Fruit fly (Drosophila melanogaster) whole organism, embryonic: ENCODE measurements around the gene qless.

ENCODE experiments used
- Atf-2 ChIP-seq: fragments of 200-800 bp; sonication (Bioruptor generic); optimal IDR thresholded peaks from 2 replicates; lab custom pipeline; 2016; ENCODE audit warnings: missing biosample characterization, missing genetic modification characterization
- BEAF-32 ChIP-seq: fragments of 200-800 bp; sonication (Bioruptor generic); optimal IDR thresholded peaks from 3 replicates; lab custom pipeline; 2017; ENCODE audit warnings: missing biosample characterization, missing genetic modification characterization, mild to moderate bottlenecking, moderate library complexity, missing genetic modification reagents
- Blimp-1 ChIP-seq: fragments of 200-800 bp; sonication (Bioruptor generic); optimal IDR thresholded peaks from 3 replicates; lab custom pipeline; 2018; ENCODE audit warnings: missing biosample characterization, missing genetic modification characterization, mild to moderate bottlenecking, moderate library complexity, missing genetic modification reagents
- CG10654 ChIP-seq: fragments of 200-800 bp; sonication (Bioruptor generic); optimal IDR thresholded peaks from 2 replicates; lab custom pipeline; 2016; ENCODE audit warnings: missing biosample characterization, missing genetic modification characterization
- CG11247 ChIP-seq: fragments of 200-800 bp; sonication (Bioruptor generic); IDR thresholded peaks from 2 replicates; pipeline ENCODE4 v1.3.6; 2022; ENCODE audit warnings: missing biosample characterization, missing genetic modification characterization
- CG16815 ChIP-seq: fragments of 200-800 bp; sonication (Bioruptor generic); optimal IDR thresholded peaks from 3 replicates; lab custom pipeline; 2017; ENCODE audit warnings: missing biosample characterization, mild to moderate bottlenecking, missing genetic modification characterization
- CG17361 ChIP-seq: fragments of 200-800 bp; sonication (Bioruptor generic); IDR thresholded peaks from 3 replicates; pipeline ENCODE4 v1.3.6; 2022; ENCODE audit warnings: missing biosample characterization, missing genetic modification characterization
- CG2129 ChIP-seq: fragments of 200-800 bp; sonication (Bioruptor generic); IDR thresholded peaks from 2 replicates; pipeline ENCODE4 v1.3.6; 2022; ENCODE audit warnings: missing biosample characterization, missing genetic modification characterization; ENCODE audit not compliant: partially characterized antibody
- CG3838 ChIP-seq: fragments of 200-800 bp; sonication (Bioruptor generic); optimal IDR thresholded peaks from 3 replicates; lab custom pipeline; 2016; ENCODE audit warnings: missing biosample characterization, missing genetic modification characterization
- CG4282 ChIP-seq: fragments of 200-800 bp; sonication (Bioruptor generic); optimal IDR thresholded peaks from 2 replicates; lab custom pipeline; 2016; ENCODE audit warnings: missing biosample characterization, missing genetic modification characterization
- CG43689 ChIP-seq: fragments of 200-800 bp; sonication (Bioruptor generic); IDR thresholded peaks from 2 replicates; pipeline ENCODE4 v1.3.6; 2022; ENCODE audit warnings: missing biosample characterization, missing genetic modification characterization
- CG4730 ChIP-seq: fragments of 200-800 bp; sonication (Bioruptor generic); IDR thresholded peaks from 2 replicates; pipeline ENCODE4 v1.3.6; 2022; ENCODE audit warnings: missing biosample characterization, missing genetic modification characterization
- Chrac-16 ChIP-seq: fragments of 200-800 bp; sonication (Bioruptor generic); optimal IDR thresholded peaks from 3 replicates; lab custom pipeline; 2016; ENCODE audit warnings: missing biosample characterization, missing genetic modification characterization
- CkIIα-i1 ChIP-seq: fragments of 200-800 bp; sonication (Bioruptor generic); IDR thresholded peaks from 2 replicates; pipeline ENCODE4 v1.3.6; 2022; ENCODE audit warnings: missing biosample characterization, missing genetic modification characterization
- Dll ChIP-seq: fragments of 200-800 bp; sonication (Bioruptor generic); IDR thresholded peaks from 4 replicates; pipeline ENCODE4 v1.3.6; 2022; ENCODE audit warnings: missing biosample characterization, missing genetic modification characterization; ENCODE audit not compliant: partially characterized antibody
- Doc3 ChIP-seq: fragments of 200-800 bp; sonication (Bioruptor generic); IDR thresholded peaks from 3 replicates; pipeline ENCODE4 v1.3.6; 2022; ENCODE audit warnings: missing biosample characterization, missing genetic modification characterization; ENCODE audit not compliant: partially characterized antibody
- Eip74EF ChIP-seq, 2 experiments: fragments of 200-800 bp in 1 of 2; fragments of >200 bp in 1 of 2; sonication (Bioruptor generic) in 1 of 2; optimal IDR thresholded peaks; 2 replicates each; lab custom pipeline; 2017 to 2019; ENCODE audit warnings: missing biosample characterization in 2 of 2, missing genetic modification characterization in 2 of 2, mild to moderate bottlenecking in 1 of 2, moderate library complexity in 1 of 2
- GATAe ChIP-seq: fragments of 200-800 bp; sonication (Bioruptor generic); conservative IDR thresholded peaks from 2 replicates; pipeline ENCODE4 v1.3.6; 2022; ENCODE audit warnings: missing biosample characterization, missing genetic modification characterization
- HLH54F ChIP-seq: fragments of 200-800 bp; sonication (Bioruptor generic); optimal IDR thresholded peaks from 3 replicates; lab custom pipeline; 2016; ENCODE audit warnings: missing biosample characterization, missing genetic modification characterization
- Mad ChIP-seq: fragments of 200-800 bp; sonication (Bioruptor generic); optimal IDR thresholded peaks from 2 replicates; lab custom pipeline; 2016; ENCODE audit warnings: missing biosample characterization, missing genetic modification characterization
- Med ChIP-seq: fragments of 200-800 bp; sonication (Bioruptor generic); peaks from one replicate; lab custom pipeline; 2016; ENCODE audit warnings: missing biosample characterization, missing genetic modification characterization, mild to moderate bottlenecking, inconsistent platforms, moderate library complexity
- Neu2 ChIP-seq: fragments of 200-800 bp; sonication (Bioruptor generic); optimal IDR thresholded peaks from 3 replicates; lab custom pipeline; 2016; ENCODE audit warnings: missing biosample characterization, missing genetic modification characterization, borderline replicate concordance
- Oli ChIP-seq: fragments of 200-800 bp; sonication (Bioruptor generic); optimal IDR thresholded peaks from 2 replicates; lab custom pipeline; 2018; ENCODE audit warnings: missing biosample characterization, mild to moderate bottlenecking, missing genetic modification characterization, moderate library complexity
- Opbp ChIP-seq: fragments of 200-800 bp; sonication (Bioruptor generic); IDR thresholded peaks from 3 replicates; pipeline ENCODE4 v1.3.6; 2022; ENCODE audit warnings: missing biosample characterization, missing genetic modification characterization; ENCODE audit not compliant: partially characterized antibody
- Pdp1 ChIP-seq, 2 experiments: fragments of 200-800 bp; sonication (Bioruptor generic); optimal IDR thresholded peaks; 3 replicates each; lab custom pipeline; 2016; ENCODE audit warnings: missing biosample characterization in 2 of 2, missing genetic modification characterization in 2 of 2, mild to moderate bottlenecking in 1 of 2, moderate library complexity in 1 of 2
- Scr ChIP-seq: fragments of 200-800 bp; sonication (Bioruptor generic); IDR thresholded peaks from 2 replicates; pipeline ENCODE4 v1.3.6; 2022; ENCODE audit warnings: missing biosample characterization, missing genetic modification characterization; ENCODE audit not compliant: partially characterized antibody
- al ChIP-seq: fragments of 200-800 bp; sonication (Bioruptor generic); IDR thresholded peaks from 2 replicates; pipeline ENCODE4 v1.3.6; 2022; ENCODE audit warnings: missing biosample characterization, missing genetic modification characterization
- ap ChIP-seq: fragments of 200-800 bp; sonication (Bioruptor generic); IDR thresholded peaks from 2 replicates; pipeline ENCODE4 v1.3.6; 2022; ENCODE audit warnings: missing biosample characterization, missing genetic modification characterization
- ase ChIP-seq: fragments of 200-800 bp; sonication (Bioruptor generic); IDR thresholded peaks from 3 replicates; pipeline ENCODE4 v1.3.6; 2022; ENCODE audit warnings: missing biosample characterization, missing genetic modification characterization
- bsh ChIP-seq, 2 experiments: fragments of 200-800 bp; sonication (Bioruptor generic); optimal IDR thresholded peaks; 2 replicates each; lab custom pipeline; 2017 to 2018; ENCODE audit warnings: mild to moderate bottlenecking in 2 of 2, missing biosample characterization in 2 of 2, missing genetic modification characterization in 2 of 2, moderate library complexity in 1 of 2
- cg ChIP-seq: fragments of 200-800 bp; sonication (Bioruptor generic); optimal IDR thresholded peaks from 3 replicates; lab custom pipeline; 2019; ENCODE audit warnings: missing biosample characterization, mild to moderate bottlenecking, missing genetic modification characterization, moderate library complexity
- dmrt11E ChIP-seq: fragments of 200-800 bp; sonication (Bioruptor generic); optimal IDR thresholded peaks from 3 replicates; lab custom pipeline; 2018; ENCODE audit warnings: missing biosample characterization, mild to moderate bottlenecking, missing genetic modification characterization, moderate library complexity
- gce ChIP-seq: fragments of 200-800 bp; sonication (Bioruptor generic); IDR thresholded peaks from 3 replicates; pipeline ENCODE4 v1.3.6; 2022; ENCODE audit warnings: missing biosample characterization, missing genetic modification characterization
- gem ChIP-seq: fragments of 200-800 bp; sonication (Bioruptor generic); optimal IDR thresholded peaks from 2 replicates; lab custom pipeline; 2019; ENCODE audit warnings: missing biosample characterization, mild to moderate bottlenecking, missing genetic modification characterization, moderate library complexity
- gsb ChIP-seq: fragments of 200-800 bp; sonication (Bioruptor generic); IDR thresholded peaks from 2 replicates; pipeline ENCODE4 v1.3.6; 2022; ENCODE audit warnings: missing biosample characterization, missing genetic modification characterization
- ham ChIP-seq: fragments of 200-800 bp; sonication (Bioruptor generic); IDR thresholded peaks from 2 replicates; pipeline ENCODE4 v1.3.6; 2022; ENCODE audit warnings: missing biosample characterization, missing genetic modification characterization
- hkb ChIP-seq, 2 experiments: fragments of 200-800 bp in 1 of 2; fragments of >200 bp in 1 of 2; sonication (Bioruptor generic) in 1 of 2; IDR thresholded peaks in 1 of 2; optimal IDR thresholded peaks in 1 of 2; 2 replicates each; pipeline versions ENCODE4 v1.3.6 to Lab custom; 2017 to 2022; ENCODE audit warnings: missing biosample characterization in 1 of 2, missing genetic modification characterization in 1 of 2
- lab ChIP-seq: fragments of 200-800 bp; sonication (Bioruptor generic); optimal IDR thresholded peaks from 3 replicates; lab custom pipeline; 2017; ENCODE audit warnings: missing biosample characterization, missing genetic modification characterization, mild to moderate bottlenecking, moderate library complexity, missing genetic modification reagents
- mld ChIP-seq: fragments of 200-800 bp; sonication (Bioruptor generic); IDR thresholded peaks from 3 replicates; pipeline ENCODE4 v1.3.6; 2022; ENCODE audit warnings: missing biosample characterization, missing genetic modification characterization; ENCODE audit not compliant: partially characterized antibody
- p53 ChIP-seq: fragments of 200-800 bp; sonication (Bioruptor generic); optimal IDR thresholded peaks from 2 replicates; lab custom pipeline; 2016; ENCODE audit warnings: missing biosample characterization, missing genetic modification characterization
- pfk ChIP-seq: fragments of 200-800 bp; sonication (Bioruptor generic); optimal IDR thresholded peaks from 2 replicates; lab custom pipeline; 2018; ENCODE audit warnings: missing biosample characterization, mild to moderate bottlenecking, missing genetic modification characterization, moderate library complexity
- ro ChIP-seq: fragments of 200-800 bp; sonication (Bioruptor generic); IDR thresholded peaks from 2 replicates; pipeline ENCODE4 v1.3.6; 2022; ENCODE audit warnings: missing biosample characterization, missing genetic modification characterization
- sr ChIP-seq: fragments of 200-800 bp; sonication (Bioruptor generic); IDR thresholded peaks from 3 replicates; pipeline ENCODE4 v1.3.6; 2022; ENCODE audit warnings: missing biosample characterization, missing genetic modification characterization
- ssp ChIP-seq: fragments of 200-800 bp; sonication (Bioruptor generic); IDR thresholded peaks from 2 replicates; pipeline ENCODE4 v1.3.6; 2022; ENCODE audit warnings: missing biosample characterization, missing genetic modification characterization
- sug ChIP-seq: fragments of 200-800 bp; optimal IDR thresholded peaks from 2 replicates; lab custom pipeline; 2019; ENCODE audit warnings: missing biosample characterization, mild to moderate bottlenecking, missing genetic modification characterization, moderate library complexity
- z ChIP-seq: fragments of 200-800 bp; sonication (Bioruptor generic); IDR thresholded peaks from 3 replicates; pipeline ENCODE4 v1.3.6; 2022; ENCODE audit warnings: missing biosample characterization, missing genetic modification characterization
- zen ChIP-seq: fragments of 200-800 bp; sonication (Bioruptor generic); optimal IDR thresholded peaks from 3 replicates; lab custom pipeline; 2018; ENCODE audit warnings: missing biosample characterization, mild to moderate bottlenecking, missing genetic modification characterization, moderate library complexity
- zf30C ChIP-seq: fragments of 200-800 bp; sonication (Bioruptor generic); optimal IDR thresholded peaks from 3 replicates; lab custom pipeline; 2018; ENCODE audit warnings: missing biosample characterization, mild to moderate bottlenecking, missing genetic modification characterization
- zfh1 ChIP-seq: fragments of 200-800 bp; sonication (Bioruptor generic); IDR thresholded peaks from 3 replicates; pipeline ENCODE4 v1.3.6; 2022; ENCODE audit warnings: missing biosample characterization, missing genetic modification characterization

Gene qless

DNA sequence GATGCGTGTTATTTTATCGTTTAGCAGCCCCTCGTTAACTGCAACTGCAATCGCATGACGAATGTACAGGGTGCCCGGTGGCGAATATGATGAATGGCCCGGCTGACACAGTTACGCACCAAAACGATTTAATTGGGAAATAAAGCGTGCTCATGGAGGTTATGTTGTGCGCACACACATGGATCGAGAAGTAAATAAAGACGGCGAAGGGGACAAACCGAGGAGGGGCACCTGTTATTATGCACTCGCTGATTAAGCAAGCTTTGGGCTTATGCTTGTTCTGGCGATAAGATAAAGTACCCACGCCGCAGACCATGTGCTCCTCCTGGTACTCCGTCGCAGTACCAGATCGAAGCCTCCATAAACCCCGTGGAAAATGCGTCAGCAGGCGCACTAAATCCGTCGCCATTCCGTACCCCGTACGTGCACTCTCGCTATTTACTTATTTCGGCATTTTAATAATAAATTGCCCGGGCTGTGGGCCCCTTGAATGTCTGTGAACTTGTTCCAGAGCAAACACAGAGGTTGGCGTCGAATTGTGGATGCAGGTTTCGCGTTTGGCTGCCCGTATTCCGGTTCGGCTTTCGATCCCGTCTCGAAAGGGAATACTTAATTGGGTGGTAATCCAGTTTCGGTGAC, 27.2 kb downstream of the qless start (continued):
- TF ChIP-seq BEAF-32 (GFP tag; lab: Kevin White, UChicago) (no peak), gce (GFP tag; lab: Robert Waterston, UW) (no peak), p53 (no peak), CG4730 (GFP tag; lab: Robert Waterston, UW) (no peak), hkb (optimal IDR thresholded peaks at IDR 0.05; lab: Kevin White, UChicago) (no peak), hkb (GFP tag; IDR thresholded peaks at IDR 0.05; lab: Robert Waterston, UW) (no peak), GATAe (GFP tag; lab: Robert Waterston, UW) (peak; percentile 45; the same call in 1 of the 2 replicates), zfh1 (GFP tag; lab: Robert Waterston, UW) (no peak), dmrt11E (tag; lab: Kevin White, UChicago) (no peak), CG11247 (GFP tag; lab: Robert Waterston, UW) (no peak), Chrac-16 (GFP tag; lab: Kevin White, UChicago) (no peak), ham (no peak), CG16815 (GFP tag; lab: Kevin White, UChicago) (no peak), Blimp-1 (no peak), ase (GFP tag; lab: Robert Waterston, UW) (no peak), CG2129 (GFP tag; lab: Robert Waterston, UW) (no peak), zen (tag; lab: Kevin White, UChicago) (no peak), z (no peak), Dll (GFP tag; lab: Robert Waterston, UW) (0 out of 4 replicates have a peak, but pooled peaks have one; percentile 13), zf30C (GFP tag; lab: Kevin White, UChicago) (no peak), sr (0 out of 3 replicates have a peak, but pooled peaks have one; percentile 14), cg (GFP tag; lab: Kevin White, UChicago) (peak; percentile 11), Oli (tag; lab: Kevin White, UChicago) (no peak), CG4282 (GFP tag; lab: Kevin White, UChicago) (no peak), bsh (GFP tag; optimal IDR thresholded peaks at IDR 0.05; lab: Kevin White, UChicago) (no peak), Neu2 (GFP tag; lab: Kevin White, UChicago) (no peak), mld (GFP tag; lab: Robert Waterston, UW) (no peak), lab (peak; percentile 68), sug (tag; lab: Kevin White, UChicago) (peak; percentile 62), Scr (GFP tag; lab: Robert Waterston, UW) (no peak), Mad (no peak), ssp (GFP tag; lab: Robert Waterston, UW) (no peak), pfk (GFP tag; lab: Kevin White, UChicago) (no peak), Atf-2 (GFP tag; lab: Kevin White, UChicago) (no peak), CG43689 (GFP tag; lab: Robert Waterston, UW) (no peak), Med (GFP tag; lab: Kevin White, UChicago) (peak; percentile 43), Eip74EF (GFP tag; optimal IDR thresholded peaks at IDR 0.05; lab: Kevin White, UChicago) (no peak), Opbp (GFP tag; lab: Robert Waterston, UW) (no peak), HLH54F (no peak), al (GFP tag; lab: Robert Waterston, UW) (no peak), gem (tag; lab: Kevin White, UChicago) (no peak), Pdp1 (GFP tag; optimal IDR thresholded peaks at IDR 0.05; lab: Kevin White, UChicago) (peak in 1 of 2 experiments; percentile 93), gsb (GFP tag; lab: Robert Waterston, UW) (no peak), CG10654 (GFP tag; lab: Kevin White, UChicago) (no peak), ap (no peak), ro (no peak), CG3838 (GFP tag; lab: Kevin White, UChicago) (no peak), CG17361 (GFP tag; lab: Robert Waterston, UW) (no peak), CkIIα-i1 (GFP tag; lab: Robert Waterston, UW) (no peak), Doc3 (no peak)
